Worm (Caenorhabditis elegans): ENCODE measurements around the gene Y69H2.17.
A peak's percentile ranks its signal among the peaks of the same experiment; 100 is the strongest.

The Y69H2.17 gene

DNA sequence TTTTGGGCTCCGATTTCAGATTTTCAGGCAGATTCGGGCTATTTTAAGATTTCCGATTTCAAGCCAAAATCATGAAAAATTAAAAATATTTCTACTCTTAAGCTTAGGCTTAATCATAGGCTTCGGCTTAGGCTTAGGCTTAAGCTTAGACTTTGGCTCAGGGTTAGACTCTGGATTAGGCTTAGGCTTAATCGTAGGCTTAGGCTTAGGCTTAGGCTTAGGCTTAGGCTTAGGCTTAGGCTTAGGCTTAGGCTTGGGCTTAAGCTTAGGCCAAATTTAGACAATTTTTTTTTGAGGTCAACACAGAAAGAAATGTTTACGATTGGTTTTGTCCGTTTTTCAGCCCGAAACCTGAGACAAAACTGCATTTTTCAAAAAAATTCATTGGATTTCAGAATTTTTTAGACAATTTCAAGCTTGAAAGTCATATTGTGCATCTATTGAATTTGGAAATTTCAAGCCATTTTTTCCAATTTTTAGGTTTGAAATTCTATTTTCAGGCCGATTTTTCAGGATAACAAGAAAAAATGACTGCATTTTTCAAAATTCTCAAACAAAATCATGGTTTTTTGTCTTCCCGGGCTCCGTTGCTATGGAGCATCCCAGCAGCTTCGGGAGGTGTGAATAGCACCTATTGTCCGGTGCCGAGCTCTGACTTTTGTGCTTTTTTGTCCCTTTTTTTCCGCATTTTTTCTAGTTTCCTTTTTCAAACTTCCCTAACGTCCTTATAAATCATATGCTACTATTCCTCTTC lies 45.0 kb upstream of the Y69H2.17 start, which contains the start of gene egas-1:
Gene egas-1, plus strand, starts transcription at position 704 of the 754 bp plus-strand sequence.
- TF ChIP-seq nhr-23 (tag; optimal IDR thresholded peaks at IDR 0.05), result peak; percentile 45
- TF ChIP-seq ceh-28 (tag; optimal IDR thresholded peaks at IDR 0.05), result peak; percentile 12
- peak in 1 of 3 experiments; percentile 8 for TF ChIP-seq elt-3 (tag; optimal IDR thresholded peaks at IDR 0.05)
- TF ChIP-seq pha-4 (tag; optimal IDR thresholded peaks at IDR 0.05), result no peak
- TF ChIP-seq ama-1 (optimal IDR thresholded peaks at IDR 0.05), result peak; percentile 84

DNA sequence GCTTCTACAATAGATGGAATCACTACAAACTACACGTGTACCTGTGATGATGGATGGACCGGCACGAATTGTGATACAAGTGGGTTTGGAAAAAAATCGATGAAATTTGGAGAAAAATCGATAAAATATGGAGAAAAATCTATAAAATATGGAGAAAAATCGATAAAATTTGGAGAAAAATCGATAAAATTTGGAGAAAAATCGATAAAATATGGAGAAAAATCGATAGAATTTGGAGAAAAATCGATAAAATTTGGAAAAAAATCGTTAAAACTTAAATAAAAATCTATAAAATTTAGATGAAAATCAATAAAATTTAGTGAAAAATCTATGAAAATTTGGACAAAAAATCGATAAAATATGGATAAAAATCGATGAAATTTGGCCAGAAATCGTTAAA lies 40.5 kb upstream of the Y69H2.17 start:
- TF ChIP-seq hmg-11 (tag; optimal IDR thresholded peaks at IDR 0.05) (no peak), nhr-67 (tag; optimal IDR thresholded peaks at IDR 0.05) (no peak), sea-2 (GFP tag; optimal IDR thresholded peaks at IDR 0.05) (no peak), ceh-28 (tag; optimal IDR thresholded peaks at IDR 0.05) (peak; percentile 83)

DNA sequence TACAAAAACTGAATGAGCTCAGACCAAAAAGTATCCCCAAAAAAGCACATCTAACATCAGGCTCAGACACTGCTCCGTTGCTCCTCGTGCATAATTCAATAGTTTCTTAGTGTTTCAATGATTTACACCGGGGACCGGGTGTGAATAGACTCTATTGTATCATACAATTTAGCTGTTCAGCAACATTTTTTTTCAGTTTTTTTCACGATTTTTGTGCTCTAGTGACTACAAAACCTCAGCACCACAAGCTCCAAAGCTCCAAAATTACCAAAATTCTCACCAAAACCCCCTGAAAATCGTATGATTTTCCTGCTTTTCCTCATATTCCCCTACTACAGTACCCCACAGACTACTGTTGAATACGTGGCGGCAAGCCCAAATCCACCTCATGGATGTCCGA lies 34.7 kb upstream of the Y69H2.17 start, which contains the start of gene egas-2:
Gene egas-2, plus strand, starts transcription at position 301 of the 400 bp plus-strand sequence.
- TF ChIP-seq fkh-2 (tag; optimal IDR thresholded peaks at IDR 0.05), result no peak
- TF ChIP-seq ZK546.5 (tag; optimal IDR thresholded peaks at IDR 0.05), result no peak
- TF ChIP-seq ceh-9 (tag; optimal IDR thresholded peaks at IDR 0.05), result no peak
- TF ChIP-seq nhr-11 (tag; optimal IDR thresholded peaks at IDR 0.05), result no peak
- TF ChIP-seq jun-1 (tag; optimal IDR thresholded peaks at IDR 0.05), result no peak
- no peak for TF ChIP-seq elt-3 (tag; optimal IDR thresholded peaks at IDR 0.05)
- TF ChIP-seq lsy-12 (tag; optimal IDR thresholded peaks at IDR 0.05), result no peak
- no peak for TF ChIP-seq snpc-4 (tag; optimal IDR thresholded peaks at IDR 0.05)
- TF ChIP-seq sea-2 (GFP tag; optimal IDR thresholded peaks at IDR 0.05), result no peak
- no peak for TF ChIP-seq nhr-43 (tag; optimal IDR thresholded peaks at IDR 0.05; ENCODE audit: poor library complexity, severe bottlenecking)
- no peak for TF ChIP-seq elt-2 (tag; optimal IDR thresholded peaks at IDR 0.05)
- TF ChIP-seq aly-2 (tag; optimal IDR thresholded peaks at IDR 0.05), result no peak
- TF ChIP-seq mml-1 (tag; optimal IDR thresholded peaks at IDR 0.05), result no peak
- TF ChIP-seq elt-1 (tag; optimal IDR thresholded peaks at IDR 0.05), result no peak
- no peak for TF ChIP-seq nhr-237 (tag; optimal IDR thresholded peaks at IDR 0.05)
- TF ChIP-seq lin-39 (tag; optimal IDR thresholded peaks at IDR 0.05), result no peak
- no peak for TF ChIP-seq ceh-16 (tag; optimal IDR thresholded peaks at IDR 0.05)
- no peak for TF ChIP-seq nhr-77 (tag; optimal IDR thresholded peaks at IDR 0.05)
- TF ChIP-seq unc-62 (GFP tag; optimal IDR thresholded peaks at IDR 0.05), result no peak

DNA sequence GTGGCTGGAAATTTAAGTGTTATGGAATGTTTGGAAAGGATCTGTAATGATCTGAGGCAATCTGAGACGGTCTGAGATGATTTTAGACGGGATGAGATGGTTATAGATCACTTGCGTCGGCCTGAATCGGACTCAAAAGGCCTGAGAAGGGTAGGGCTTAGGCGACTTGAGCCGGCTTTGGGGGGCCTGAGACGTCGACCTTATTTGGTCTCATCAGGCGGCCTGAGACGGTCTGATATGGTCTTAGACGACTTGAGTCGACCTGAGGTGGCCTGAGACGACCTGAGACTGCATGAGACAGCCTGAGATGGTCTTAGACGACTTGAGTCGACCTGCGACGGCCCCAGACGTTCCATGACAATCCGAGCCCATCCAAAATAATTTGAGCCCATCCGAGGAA lies 28.4 kb upstream of the Y69H2.17 start:
- TF ChIP-seq ceh-28 (tag; optimal IDR thresholded peaks at IDR 0.05) (no peak), nhr-77 (tag; optimal IDR thresholded peaks at IDR 0.05) (no peak), eor-1 (tag; optimal IDR thresholded peaks at IDR 0.05) (no peak), pqm-1 (tag; optimal IDR thresholded peaks at IDR 0.05) (no peak), elt-3 (tag; optimal IDR thresholded peaks at IDR 0.05) (no peak), elt-2 (tag; optimal IDR thresholded peaks at IDR 0.05) (no peak), ztf-4 (tag; optimal IDR thresholded peaks at IDR 0.05) (no peak), mml-1 (tag; optimal IDR thresholded peaks at IDR 0.05) (no peak), lsy-12 (tag; optimal IDR thresholded peaks at IDR 0.05) (no peak)

DNA sequence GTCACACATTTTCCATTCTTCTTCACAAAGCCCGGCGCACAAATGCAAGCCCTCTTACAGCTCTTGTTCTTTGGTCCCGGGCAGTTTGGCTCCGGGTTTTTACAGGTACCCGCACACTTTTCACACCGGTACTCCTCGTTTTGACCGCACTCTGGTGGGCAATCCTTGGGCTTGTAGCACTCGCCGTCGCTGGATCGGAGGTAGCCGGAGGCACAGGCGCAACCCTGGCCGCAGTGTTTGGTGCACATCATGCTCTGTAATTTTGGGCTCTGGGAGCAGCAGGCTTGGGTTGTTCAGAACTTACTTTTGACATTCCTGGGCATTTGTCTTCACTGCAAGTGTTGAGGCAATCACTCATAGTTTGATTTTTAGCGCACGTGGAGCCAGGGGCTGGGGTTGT lies 27.3 kb upstream of the Y69H2.17 start:
- no peak for TF ChIP-seq skn-1 (tag; optimal IDR thresholded peaks at IDR 0.05)
- TF ChIP-seq nhr-25 (tag; optimal IDR thresholded peaks at IDR 0.05), result no peak
- no peak for TF ChIP-seq ceh-82 (tag; optimal IDR thresholded peaks at IDR 0.05)
- TF ChIP-seq lin-15B (tag; optimal IDR thresholded peaks at IDR 0.05), result no peak
- no peak for TF ChIP-seq egl-5 (tag; optimal IDR thresholded peaks at IDR 0.05)
- TF ChIP-seq mdl-1 (tag; optimal IDR thresholded peaks at IDR 0.05), result no peak
- no peak for TF ChIP-seq nhr-43 (tag; optimal IDR thresholded peaks at IDR 0.05; ENCODE audit: poor library complexity, severe bottlenecking)
- TF ChIP-seq mml-1 (tag; optimal IDR thresholded peaks at IDR 0.05), result no peak
- no peak for TF ChIP-seq eor-1 (tag; optimal IDR thresholded peaks at IDR 0.05)
- no peak for TF ChIP-seq ZK546.5 (tag; optimal IDR thresholded peaks at IDR 0.05)
- TF ChIP-seq nhr-76 (tag; optimal IDR thresholded peaks at IDR 0.05), result no peak
- no peak for TF ChIP-seq lin-39 (tag; optimal IDR thresholded peaks at IDR 0.05)
- TF ChIP-seq fkh-2 (tag; optimal IDR thresholded peaks at IDR 0.05), result no peak
- TF ChIP-seq nhr-77 (tag; optimal IDR thresholded peaks at IDR 0.05), result no peak
